Worm (Caenorhabditis elegans) whole organism, L4 larva: Measurements from ENCODE around the gene Y75B8A.37.

ENCODE experiments used
- F10B5.3 ChIP-seq: sonication (generic microtip); optimal IDR thresholded peaks from 2 replicates; lab custom pipeline; 2016; ENCODE audit warnings: mild to moderate bottlenecking, missing genetic modification characterization, missing compliant biosample characterization
- F37D6.2 ChIP-seq: sonication (generic microtip); optimal IDR thresholded peaks from 2 replicates; lab custom pipeline; 2016; ENCODE audit warnings: mild to moderate bottlenecking, missing genetic modification characterization, missing compliant biosample characterization
- T20F7.1 ChIP-seq: fragments of 200-800 bp; sonication (Bioruptor generic); optimal IDR thresholded peaks from 2 replicates; lab custom pipeline; 2018; ENCODE audit warnings: mild to moderate bottlenecking, missing genetic modification characterization, missing compliant biosample characterization
- Y105C5A.15 ChIP-seq: fragments of 200-800 bp; sonication (Bioruptor generic); IDR thresholded peaks from 2 replicates; pipeline ENCODE4 v1.3.6; 2022; ENCODE audit warnings: missing genetic modification characterization, missing compliant biosample characterization
- Y5F2A.4 ChIP-seq: fragments of 200-800 bp; sonication (Bioruptor generic); optimal IDR thresholded peaks from 2 replicates; lab custom pipeline; 2018; ENCODE audit warnings: mild to moderate bottlenecking, missing genetic modification characterization, missing compliant biosample characterization
- ZK337.2 ChIP-seq: fragments of 200-800 bp; sonication (Bioruptor generic); IDR thresholded peaks from 2 replicates; pipeline ENCODE4 v1.3.6; 2022; ENCODE audit warnings: missing genetic modification reagents, missing genetic modification characterization, missing compliant biosample characterization
- aha-1 ChIP-seq: fragments of 150-350 bp; peaks from one replicate; lab custom pipeline; 2014; ENCODE audit warnings: missing biosample characterization, missing genetic modification characterization
- ceh-32 ChIP-seq: sonication (generic microtip); optimal IDR thresholded peaks from 2 replicates; lab custom pipeline; 2016; ENCODE audit warnings: mild to moderate bottlenecking, missing genetic modification characterization, missing compliant biosample characterization; ENCODE audit not compliant: poor library complexity
- ceh-62 ChIP-seq: sonication (generic microtip); optimal IDR thresholded peaks from 2 replicates; lab custom pipeline; 2017; ENCODE audit warnings: missing biosample characterization, missing genetic modification characterization
- ctbp-1 ChIP-seq: fragments of 200-800 bp; sonication (Bioruptor generic); IDR thresholded peaks from 2 replicates; pipeline ENCODE4 v1.3.6; 2022; ENCODE audit warnings: missing genetic modification reagents, missing genetic modification characterization, missing compliant biosample characterization
- daf-12 ChIP-seq: fragments of 150-350 bp; optimal IDR thresholded peaks from 2 replicates; lab custom pipeline; 2014; ENCODE audit warnings: missing biosample characterization, missing genetic modification reagents, missing genetic modification characterization
- daf-16 ChIP-seq, 3 experiments: sonication (generic microtip); optimal IDR thresholded peaks; 2 replicates each; lab custom pipeline; 2016 to 2017; ENCODE audit warnings: missing genetic modification characterization in 3 of 3, missing genetic modification reagents in 3 of 3, mild to moderate bottlenecking in 2 of 3, missing compliant biosample characterization in 2 of 3, missing biosample characterization in 1 of 3, moderate library complexity in 1 of 3
- daf-19 ChIP-seq: fragments of 200-800 bp; sonication (Bioruptor generic); conservative IDR thresholded peaks from 2 replicates; pipeline ENCODE4 v1.3.6; 2022; ENCODE audit warnings: missing genetic modification characterization, missing compliant biosample characterization
- dmd-6 ChIP-seq: fragments of 200-800 bp; sonication (Bioruptor generic); IDR thresholded peaks from 2 replicates; pipeline ENCODE4 v1.3.6; 2022; ENCODE audit warnings: missing genetic modification reagents, missing genetic modification characterization, missing compliant biosample characterization
- dmd-8 ChIP-seq: fragments of 200-800 bp; sonication (Bioruptor generic); IDR thresholded peaks from 2 replicates; pipeline ENCODE4 v1.3.6; 2022; ENCODE audit warnings: missing genetic modification characterization, missing compliant biosample characterization
- dmd-9 ChIP-seq: fragments of 200-800 bp; sonication (Bioruptor generic); IDR thresholded peaks from 2 replicates; pipeline ENCODE4 v1.3.6; 2022; ENCODE audit warnings: missing genetic modification reagents, missing genetic modification characterization, missing compliant biosample characterization
- duxl-1 ChIP-seq: sonication (generic microtip); optimal IDR thresholded peaks from 2 replicates; lab custom pipeline; 2016; ENCODE audit warnings: mild to moderate bottlenecking, missing genetic modification characterization, moderate library complexity, missing compliant biosample characterization; ENCODE audit not compliant: poor library complexity
- dve-1 ChIP-seq: sonication (generic microtip); optimal IDR thresholded peaks from 2 replicates; lab custom pipeline; 2017; ENCODE audit warnings: antibody characterized with exemption, mild to moderate bottlenecking, missing genetic modification characterization, missing compliant biosample characterization; ENCODE audit not compliant: insufficient read depth
- egl-43 ChIP-seq: fragments of 200-800 bp; sonication (Bioruptor generic); IDR thresholded peaks from 2 replicates; pipeline ENCODE4 v1.3.6; 2022; ENCODE audit warnings: missing genetic modification reagents, missing genetic modification characterization, missing compliant biosample characterization
- fkh-10 ChIP-seq: fragments of 150-350 bp; optimal IDR thresholded peaks from 2 replicates; lab custom pipeline; 2014; ENCODE audit warnings: missing biosample characterization, missing genetic modification reagents, missing genetic modification characterization
- fos-1 ChIP-seq: fragments of 150-350 bp; optimal IDR thresholded peaks from 2 replicates; lab custom pipeline; 2014; ENCODE audit warnings: missing biosample characterization, missing genetic modification characterization
- hlh-11 ChIP-seq: fragments of 200-800 bp; sonication (Bioruptor generic); optimal IDR thresholded peaks from 2 replicates; lab custom pipeline; 2018; ENCODE audit warnings: mild to moderate bottlenecking, missing genetic modification characterization, missing compliant biosample characterization
- hlh-30 ChIP-seq: sonication (generic microtip); optimal IDR thresholded peaks from 2 replicates; lab custom pipeline; 2017; ENCODE audit warnings: antibody characterized with exemption, mild to moderate bottlenecking, missing genetic modification characterization, missing compliant biosample characterization; ENCODE audit not compliant: insufficient read depth
- lin-13 ChIP-seq: fragments of 150-350 bp; optimal IDR thresholded peaks from 2 replicates; lab custom pipeline; 2014; ENCODE audit warnings: missing biosample characterization, missing genetic modification reagents, missing genetic modification characterization
- lin-29 ChIP-seq: fragments of 200-800 bp; sonication (Bioruptor generic); IDR thresholded peaks from 2 replicates; pipeline ENCODE4 v1.3.6; 2022; ENCODE audit warnings: missing genetic modification reagents, missing genetic modification characterization, missing compliant biosample characterization
- lin-39 ChIP-seq: fragments of 150-350 bp; optimal IDR thresholded peaks from 2 replicates; lab custom pipeline; 2014; ENCODE audit warnings: missing biosample characterization, missing genetic modification reagents, missing genetic modification characterization
- lsy-2 ChIP-seq, 2 experiments: fragments of 150-350 bp in 1 of 2; sonication (generic microtip) in 1 of 2; optimal IDR thresholded peaks; 2 replicates each; lab custom pipeline; 2014 to 2017; ENCODE audit warnings: missing biosample characterization in 2 of 2, missing genetic modification characterization in 2 of 2
- madf-5 ChIP-seq, 2 experiments: fragments of 200-800 bp; sonication (Bioruptor generic); IDR thresholded peaks; 2 replicates each; pipeline ENCODE4 v1.3.6; 2022; ENCODE audit warnings: missing compliant biosample characterization in 2 of 2, missing genetic modification characterization in 2 of 2
- madf-9 ChIP-seq: fragments of 200-800 bp; sonication (Bioruptor generic); conservative IDR thresholded peaks from 2 replicates; pipeline ENCODE4 v1.3.6; 2022; ENCODE audit warnings: missing genetic modification reagents, missing genetic modification characterization, missing compliant biosample characterization
- mep-1 ChIP-seq: fragments of 150-350 bp; sonication (generic microtip); optimal IDR thresholded peaks from 3 replicates; lab custom pipeline; 2014; ENCODE audit warnings: missing biosample characterization, missing genetic modification characterization
- mxl-2 ChIP-seq: fragments of 200-800 bp; sonication (Bioruptor generic); conservative IDR thresholded peaks from 2 replicates; pipeline ENCODE4 v1.3.6; 2022; ENCODE audit warnings: missing genetic modification reagents, missing genetic modification characterization, missing compliant biosample characterization
- nhr-11 ChIP-seq: fragments of 150-350 bp; optimal IDR thresholded peaks from 2 replicates; lab custom pipeline; 2014; ENCODE audit warnings: missing biosample characterization, missing genetic modification characterization
- nhr-237 ChIP-seq: sonication (generic microtip); optimal IDR thresholded peaks from 2 replicates; lab custom pipeline; 2017; ENCODE audit warnings: missing biosample characterization, missing genetic modification characterization
- nhr-28 ChIP-seq: fragments of 150-350 bp; optimal IDR thresholded peaks from 2 replicates; lab custom pipeline; 2014; ENCODE audit warnings: missing biosample characterization, missing genetic modification characterization
- nhr-41 ChIP-seq: fragments of 200-800 bp; sonication (Bioruptor generic); IDR thresholded peaks from 2 replicates; pipeline ENCODE4 v1.3.6; 2022; ENCODE audit warnings: missing genetic modification reagents, missing genetic modification characterization, missing compliant biosample characterization
- nhr-48 ChIP-seq: sonication (generic microtip); optimal IDR thresholded peaks from 2 replicates; lab custom pipeline; 2016; ENCODE audit warnings: mild to moderate bottlenecking, missing genetic modification characterization, missing compliant biosample characterization
- nhr-6 ChIP-seq: fragments of 150-350 bp; optimal IDR thresholded peaks from 2 replicates; lab custom pipeline; 2014; ENCODE audit warnings: missing biosample characterization, missing genetic modification characterization
- nhr-76 ChIP-seq: fragments of 150-350 bp; optimal IDR thresholded peaks from 2 replicates; lab custom pipeline; 2014; ENCODE audit warnings: missing biosample characterization, missing genetic modification characterization
- nhr-77 ChIP-seq: fragments of 150-350 bp; optimal IDR thresholded peaks from 2 replicates; lab custom pipeline; 2014; ENCODE audit warnings: missing biosample characterization, missing genetic modification characterization
- php-3 ChIP-seq: fragments of 200-800 bp; sonication (Bioruptor generic); IDR thresholded peaks from 2 replicates; pipeline ENCODE4 v1.3.6; 2022; ENCODE audit warnings: missing genetic modification reagents, missing genetic modification characterization, missing compliant biosample characterization
- pqm-1 ChIP-seq: sonication (generic microtip); optimal IDR thresholded peaks from 2 replicates; lab custom pipeline; 2017; ENCODE audit warnings: missing biosample characterization, missing genetic modification characterization
- saeg-2 ChIP-seq: fragments of 200-800 bp; sonication (Bioruptor generic); IDR thresholded peaks from 2 replicates; pipeline ENCODE4 v1.3.6; 2022; ENCODE audit warnings: missing genetic modification reagents, missing genetic modification characterization, missing compliant biosample characterization
- set-16 ChIP-seq: fragments of 200-800 bp; sonication (Bioruptor generic); IDR thresholded peaks from 2 replicates; pipeline ENCODE4 v1.3.6; 2022; ENCODE audit warnings: missing genetic modification reagents, missing genetic modification characterization, missing compliant biosample characterization
- snpc-1.2 ChIP-seq: fragments of 200-800 bp; sonication (Bioruptor generic); IDR thresholded peaks from 2 replicates; pipeline ENCODE4 v1.3.6; 2022; ENCODE audit warnings: missing genetic modification reagents, missing genetic modification characterization, missing compliant biosample characterization
- tag-97 ChIP-seq: fragments of 200-800 bp; sonication (Bioruptor generic); IDR thresholded peaks from 2 replicates; pipeline ENCODE4 v1.3.6; 2022; ENCODE audit warnings: missing genetic modification characterization, missing compliant biosample characterization
- tra-1 ChIP-seq: fragments of 200-800 bp; sonication (Bioruptor generic); IDR thresholded peaks from 2 replicates; pipeline ENCODE4 v1.3.6; 2022; ENCODE audit warnings: missing genetic modification reagents, missing genetic modification characterization, missing compliant biosample characterization
- unc-62 ChIP-seq, 3 experiments: fragments of 150-350 bp in 1 of 3; sonication (generic microtip); optimal IDR thresholded peaks in 2 of 3; peaks in 1 of 3; 1 replicate in 1 of 3; 2 replicates in 2 of 3; lab custom pipeline; 2014 to 2017; ENCODE audit warnings: missing biosample characterization in 3 of 3, missing genetic modification characterization in 3 of 3, missing genetic modification reagents in 3 of 3, missing genotype in 1 of 3
- vab-7 ChIP-seq: fragments of 200-800 bp; sonication (Bioruptor generic); IDR thresholded peaks from 2 replicates; pipeline ENCODE4 v1.3.6; 2022; ENCODE audit warnings: missing genetic modification reagents, missing genetic modification characterization, missing compliant biosample characterization
- zip-11 ChIP-seq: fragments of 200-800 bp; sonication (Bioruptor generic); IDR thresholded peaks from 2 replicates; pipeline ENCODE4 v1.3.6; 2022; ENCODE audit warnings: missing genetic modification characterization, missing compliant biosample characterization
- ztf-7 ChIP-seq: fragments of 150-350 bp; optimal IDR thresholded peaks from 2 replicates; lab custom pipeline; 2014; ENCODE audit warnings: missing biosample characterization, missing genetic modification characterization

Gene Y75B8A.37

DNA sequence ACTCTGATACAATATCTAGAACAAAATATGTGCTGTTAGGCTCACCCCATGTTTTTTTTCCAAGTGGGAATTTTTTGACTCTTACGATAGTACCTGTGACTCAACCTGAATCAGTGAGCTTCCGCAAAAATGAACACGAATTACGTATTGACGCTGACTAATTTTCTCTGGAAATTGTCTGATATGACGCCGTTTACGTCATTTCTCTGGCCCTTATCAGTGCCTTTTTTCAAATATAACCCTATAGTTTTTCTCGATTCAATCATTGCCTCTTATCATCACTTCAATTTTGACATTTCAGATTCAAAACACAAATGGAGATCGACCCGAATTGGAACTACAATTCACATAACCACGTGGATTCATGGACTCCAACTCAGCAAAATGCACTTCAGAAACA, 3.5 kb downstream of the Y75B8A.37 start, which contains the start of gene Y75B8A.28 (continued):
- no peak for TF ChIP-seq F37D6.2
- TF ChIP-seq nhr-11 (tag; lab: Kevin White, UChicago), result no peak
- TF ChIP-seq Y5F2A.4 (GFP tag; lab: Kevin White, UChicago), result no peak
- no peak for TF ChIP-seq lin-13
- no peak for TF ChIP-seq set-16
- TF ChIP-seq F10B5.3, result no peak
- TF ChIP-seq hlh-11 (tag; lab: Kevin White, UChicago), result peak; percentile 78
- TF ChIP-seq nhr-6 (tag; lab: Kevin White, UChicago), result peak; percentile 27
- TF ChIP-seq madf-9 (GFP tag; lab: Robert Waterston, UW), result no peak
- TF ChIP-seq lsy-2 (tag; optimal IDR thresholded peaks at IDR 0.05; lab: Kevin White, UChicago), result peak in 1 of 2 experiments; percentile 34
- no peak for TF ChIP-seq nhr-237 (tag; lab: Kevin White, UChicago)
- no peak for TF ChIP-seq T20F7.1
- TF ChIP-seq unc-62 (GFP tag; optimal IDR thresholded peaks at IDR 0.05 in 1 of 2; lab: Kevin White, UChicago), result no peak
- TF ChIP-seq unc-62 (tag; optimal IDR thresholded peaks at IDR 0.05; lab: Kevin White, UChicago), result no peak
- peak; percentile 45; the same call in 1 of the 2 replicates for TF ChIP-seq nhr-41 (GFP tag; lab: Robert Waterston, UW)
- peak; percentile 88 for TF ChIP-seq dmd-6
- TF ChIP-seq mxl-2 (GFP tag; lab: Robert Waterston, UW), result no peak
- TF ChIP-seq ceh-62, result no peak
- TF ChIP-seq nhr-48 (tag; lab: Kevin White, UChicago), result no peak

DNA sequence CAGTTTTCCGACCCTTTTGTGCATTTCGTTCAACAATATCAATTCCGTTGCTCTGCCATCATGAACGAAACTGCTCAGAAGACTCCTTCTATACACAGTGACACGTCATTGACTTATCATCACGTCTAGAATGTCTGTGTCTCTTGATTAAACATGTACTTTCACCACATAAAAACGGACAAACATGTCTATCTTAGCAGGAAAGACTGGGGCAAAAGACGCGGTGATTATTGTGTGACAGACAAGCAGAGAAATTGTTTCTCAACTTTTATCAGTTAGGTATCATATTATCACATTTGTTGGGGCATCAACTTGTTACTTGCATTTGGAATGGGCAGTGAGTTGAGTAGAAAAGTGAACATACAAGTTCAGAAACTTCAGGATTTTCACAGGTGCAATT, 10.0 kb downstream of the Y75B8A.37 start:
- no peak for TF ChIP-seq ceh-32 (tag; lab: Kevin White, UChicago)
- TF ChIP-seq snpc-1.2 (GFP tag; lab: Robert Waterston, UW), result no peak
- TF ChIP-seq egl-43 (GFP tag; lab: Robert Waterston, UW), result no peak
- no peak for TF ChIP-seq tag-97 (GFP tag; lab: Robert Waterston, UW)
- no peak for TF ChIP-seq ZK337.2 (GFP tag; lab: Robert Waterston, UW)
- TF ChIP-seq tra-1 (GFP tag; lab: Robert Waterston, UW), result 0 out of 2 replicates have a peak, but pooled peaks have one; percentile 31
- TF ChIP-seq fos-1, result no peak
- TF ChIP-seq dmd-8 (GFP tag; lab: Robert Waterston, UW), result no peak
- peak; percentile 83 for TF ChIP-seq php-3 (GFP tag; lab: Robert Waterston, UW)
- TF ChIP-seq F10B5.3, result no peak
- peak; percentile 96 for TF ChIP-seq dve-1
- peak; percentile 85 for TF ChIP-seq dmd-6
- peak; percentile 87 for TF ChIP-seq aha-1
- TF ChIP-seq pqm-1 (tag; lab: Kevin White, UChicago), result peak; percentile 81
- peak; percentile 63 for TF ChIP-seq mep-1 (tag; lab: Kevin White, UChicago)
- no peak for TF ChIP-seq nhr-11 (tag; lab: Kevin White, UChicago)
- TF ChIP-seq hlh-30 (tag; lab: Kevin White, UChicago), result peak; percentile 61
- no peak for TF ChIP-seq F37D6.2
- TF ChIP-seq dmd-9 (GFP tag; lab: Robert Waterston, UW), result no peak
- peak in 1 of 2 experiments; percentile 30 for TF ChIP-seq daf-16 (GFP tag; optimal IDR thresholded peaks at IDR 0.05; lab: Kevin White, UChicago)
- peak; percentile 98 for TF ChIP-seq daf-16 (tag; optimal IDR thresholded peaks at IDR 0.05; lab: Kevin White, UChicago)
- TF ChIP-seq lin-29, result no peak
- TF ChIP-seq daf-19 (GFP tag; lab: Robert Waterston, UW), result no peak
- TF ChIP-seq lin-39 (tag; lab: Kevin White, UChicago), result no peak
- TF ChIP-seq vab-7, result no peak
- TF ChIP-seq daf-12 (tag; lab: Kevin White, UChicago), result no peak
- TF ChIP-seq ztf-7 (tag; lab: Kevin White, UChicago), result peak; percentile 47
- no peak for TF ChIP-seq duxl-1 (tag; lab: Kevin White, UChicago)
- no peak for TF ChIP-seq fkh-10
- no peak for TF ChIP-seq madf-5 (GFP tag; IDR thresholded peaks at IDR 0.05; lab: Robert Waterston, UW)
- TF ChIP-seq nhr-77 (tag; lab: Kevin White, UChicago), result peak; percentile 26
- peak; percentile 78 for TF ChIP-seq nhr-28 (tag; lab: Kevin White, UChicago)
- TF ChIP-seq nhr-76 (tag; lab: Kevin White, UChicago), result no peak
- TF ChIP-seq zip-11 (GFP tag; lab: Robert Waterston, UW), result no peak
- no peak for TF ChIP-seq saeg-2 (GFP tag; lab: Robert Waterston, UW)
- TF ChIP-seq lin-13, result no peak
- TF ChIP-seq ctbp-1, result no peak
- TF ChIP-seq Y105C5A.15, result no peak
